Fruit fly (Drosophila melanogaster): ENCODE results near the gene capu.

- TF ChIP-seq fd85E (GFP tag; optimal IDR thresholded peaks at IDR 0.05) = no peak
- no peak for TF ChIP-seq CG7368 (GFP tag; optimal IDR thresholded peaks at IDR 0.05)
- TF ChIP-seq Eip93F (GFP tag; optimal IDR thresholded peaks at IDR 0.05) = no peak
- no peak for TF ChIP-seq dsx (GFP tag; optimal IDR thresholded peaks at IDR 0.05; ENCODE audit: poor library complexity, severe bottlenecking)
- no peak for TF ChIP-seq CG3919 (GFP tag; optimal IDR thresholded peaks at IDR 0.05)
- no peak for TF ChIP-seq CG3032 (tag; optimal IDR thresholded peaks at IDR 0.05)
- no peak for TF ChIP-seq CG6163 (GFP tag; IDR thresholded peaks at IDR 0.05)
These were observed 78.8 kb downstream of the capu start for dm6 chr2L:3823835-3824234.
